Worm (Caenorhabditis elegans) whole organism, L2 larva: ENCODE data around the gene T19C9.8.
A peak's percentile ranks its signal among the peaks of the same experiment; 100 is the strongest.
"Not testable (repeated sequence)": the region's sequence is repeated elsewhere in the genome, so short reads cannot be mapped to it uniquely, and the experiment has no call there.

ENCODE experiments used
- C34F6.9 ChIP-seq: fragments of 150-350 bp; optimal IDR thresholded peaks from 2 replicates; lab custom pipeline; 2014; ENCODE audit warnings: missing biosample characterization, missing genetic modification characterization
- R02D3.7 ChIP-seq: fragments of 150-350 bp; optimal IDR thresholded peaks from 2 replicates; lab custom pipeline; 2014; ENCODE audit warnings: missing biosample characterization, missing genetic modification characterization
- Y55F3AM.14 ChIP-seq: fragments of 200-800 bp; sonication (Bioruptor generic); optimal IDR thresholded peaks from 2 replicates; lab custom pipeline; 2018; ENCODE audit warnings: mild to moderate bottlenecking, missing genetic modification characterization, missing compliant biosample characterization
- ZK546.5 ChIP-seq: sonication (generic microtip); optimal IDR thresholded peaks from 2 replicates; lab custom pipeline; 2017; ENCODE audit warnings: missing biosample characterization, missing genetic modification characterization
- crh-2 ChIP-seq: sonication (generic microtip); optimal IDR thresholded peaks from 2 replicates; lab custom pipeline; 2017; ENCODE audit warnings: missing biosample characterization, missing genetic modification characterization
- egl-27 ChIP-seq: sonication (generic microtip); optimal IDR thresholded peaks from 3 replicates; lab custom pipeline; 2017; ENCODE audit warnings: missing biosample characterization, missing genetic modification reagents, missing genetic modification characterization
- elt-1 ChIP-seq: fragments of 150-350 bp; optimal IDR thresholded peaks from 2 replicates; lab custom pipeline; 2014; ENCODE audit warnings: missing biosample characterization, missing genetic modification characterization
- elt-3 ChIP-seq: sonication (generic microtip); optimal IDR thresholded peaks from 2 replicates; lab custom pipeline; 2017; ENCODE audit warnings: missing biosample characterization, missing genetic modification characterization
- fos-1 ChIP-seq: fragments of 150-350 bp; optimal IDR thresholded peaks from 2 replicates; lab custom pipeline; 2014; ENCODE audit warnings: missing biosample characterization, missing genetic modification characterization
- gmeb-1 ChIP-seq: fragments of 150-350 bp; optimal IDR thresholded peaks from 2 replicates; lab custom pipeline; 2014; ENCODE audit warnings: missing biosample characterization, missing genetic modification characterization
- lin-11 ChIP-seq: fragments of 150-350 bp; sonication (generic microtip); optimal IDR thresholded peaks from 2 replicates; lab custom pipeline; 2014; ENCODE audit warnings: missing biosample characterization, missing genetic modification characterization, inconsistent platforms, mixed read lengths
- lsy-2 ChIP-seq, 2 experiments: fragments of 150-350 bp in 1 of 2; sonication (generic microtip) in 1 of 2; optimal IDR thresholded peaks; 2 replicates each; lab custom pipeline; 2014 to 2017; ENCODE audit warnings: missing biosample characterization in 2 of 2, missing genetic modification characterization in 2 of 2
- mab-5 ChIP-seq: fragments of 150-350 bp; optimal IDR thresholded peaks from 2 replicates; lab custom pipeline; 2014; ENCODE audit warnings: missing biosample characterization, missing genetic modification characterization
- mbf-1 ChIP-seq: sonication (generic microtip); optimal IDR thresholded peaks from 2 replicates; lab custom pipeline; 2017; ENCODE audit warnings: missing biosample characterization, missing genetic modification characterization
- mdl-1 ChIP-seq, 2 experiments: fragments of 150-350 bp in 1 of 2; sonication (generic microtip) in 1 of 2; optimal IDR thresholded peaks; 2 replicates each; lab custom pipeline; 2017; ENCODE audit warnings: missing biosample characterization in 2 of 2, missing genetic modification characterization in 2 of 2
- nhr-12 ChIP-seq: fragments of 150-350 bp; optimal IDR thresholded peaks from 2 replicates; lab custom pipeline; 2014; ENCODE audit warnings: missing biosample characterization, missing genetic modification characterization
- nhr-129 ChIP-seq: fragments of 150-350 bp; optimal IDR thresholded peaks from 2 replicates; lab custom pipeline; 2014; ENCODE audit warnings: missing biosample characterization, missing genetic modification characterization
- nhr-21 ChIP-seq: fragments of 150-350 bp; optimal IDR thresholded peaks from 2 replicates; lab custom pipeline; 2014; ENCODE audit warnings: missing biosample characterization, missing genetic modification characterization
- nhr-237 ChIP-seq: fragments of 150-350 bp; optimal IDR thresholded peaks from 2 replicates; lab custom pipeline; 2014; ENCODE audit warnings: missing biosample characterization, missing genetic modification characterization
- nhr-25 ChIP-seq: fragments of 150-350 bp; sonication (generic microtip); optimal IDR thresholded peaks from 3 replicates; lab custom pipeline; 2014; ENCODE audit warnings: missing biosample characterization, missing genetic modification characterization
- nhr-6 ChIP-seq: fragments of 150-350 bp; optimal IDR thresholded peaks from 2 replicates; lab custom pipeline; 2014; ENCODE audit warnings: missing biosample characterization, missing genetic modification characterization
- nhr-77 ChIP-seq: fragments of 150-350 bp; optimal IDR thresholded peaks from 2 replicates; lab custom pipeline; 2014; ENCODE audit warnings: missing biosample characterization, missing genetic modification characterization
- sem-4 ChIP-seq: fragments of 150-350 bp; optimal IDR thresholded peaks from 2 replicates; lab custom pipeline; 2014; ENCODE audit warnings: missing biosample characterization, missing genetic modification reagents, missing genetic modification characterization
- skn-1 ChIP-seq: sonication (generic microtip); optimal IDR thresholded peaks from 2 replicates; lab custom pipeline; 2017; ENCODE audit warnings: missing biosample characterization, missing genetic modification characterization
- sma-9 ChIP-seq, 2 experiments: fragments of 150-350 bp in 1 of 2; sonication (generic microtip) in 1 of 2; optimal IDR thresholded peaks; 2 replicates each; lab custom pipeline; 2014 to 2016; ENCODE audit warnings: missing genetic modification characterization in 2 of 2, mild to moderate bottlenecking in 1 of 2, missing biosample characterization in 1 of 2, missing compliant biosample characterization in 1 of 2, missing genetic modification reagents in 1 of 2, moderate library complexity in 1 of 2
- snpc-4 ChIP-seq: fragments of 150-350 bp; optimal IDR thresholded peaks from 2 replicates; lab custom pipeline; 2014; ENCODE audit warnings: missing biosample characterization, missing genetic modification characterization
- unc-39 ChIP-seq: fragments of 150-350 bp; optimal IDR thresholded peaks from 2 replicates; lab custom pipeline; 2014; ENCODE audit warnings: missing biosample characterization, missing genetic modification characterization
- unc-55 ChIP-seq: fragments of 150-350 bp; sonication (generic microtip); optimal IDR thresholded peaks from 3 replicates; lab custom pipeline; 2014; ENCODE audit warnings: missing biosample characterization, missing genetic modification reagents, missing genetic modification characterization
- unc-62 ChIP-seq: fragments of 150-350 bp; optimal IDR thresholded peaks from 2 replicates; lab custom pipeline; 2014; ENCODE audit warnings: missing biosample characterization, missing genetic modification reagents, missing genetic modification characterization
- zag-1 ChIP-seq: fragments of 150-350 bp; optimal IDR thresholded peaks from 2 replicates; lab custom pipeline; 2014; ENCODE audit warnings: missing biosample characterization, missing genetic modification characterization
- ztf-11 ChIP-seq: sonication (generic microtip); optimal IDR thresholded peaks from 2 replicates; lab custom pipeline; 2017; ENCODE audit warnings: missing biosample characterization, missing genetic modification characterization
- ztf-4 ChIP-seq: fragments of 150-350 bp; optimal IDR thresholded peaks from 2 replicates; lab custom pipeline; 2014; ENCODE audit warnings: missing biosample characterization, missing genetic modification characterization

The T19C9.8 gene

DNA sequence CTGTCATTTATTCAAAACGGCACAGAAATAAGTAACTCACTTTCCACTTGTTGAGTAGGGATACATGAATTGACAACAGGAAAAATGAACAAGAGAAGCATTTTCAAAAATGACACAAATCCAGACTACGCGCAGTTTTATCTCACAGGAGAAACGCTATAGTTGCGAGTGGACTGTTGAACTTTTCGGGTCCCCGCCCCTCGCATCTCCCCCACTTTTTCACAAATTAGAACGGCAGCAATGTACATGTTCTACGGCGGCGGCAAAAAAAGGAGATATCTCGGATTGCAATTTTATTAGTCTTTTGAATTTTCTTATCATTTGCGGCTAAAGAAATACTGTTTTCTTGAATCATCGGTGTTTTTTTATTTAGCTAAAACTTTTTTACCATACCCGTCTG lies 6.5 kb downstream of the T19C9.8 start, which contains the start of gene clec-242:
Gene clec-242 (minus strand): TSS at position 101 of the 400 bp plus-strand sequence.
- TF ChIP-seq elt-3 (tag; lab: Kevin White, UChicago), result no peak
- TF ChIP-seq R02D3.7 (tag; lab: Kevin White, UChicago), result no peak
- TF ChIP-seq nhr-21, result no peak
- TF ChIP-seq nhr-12 (tag; lab: Kevin White, UChicago), result no peak

DNA sequence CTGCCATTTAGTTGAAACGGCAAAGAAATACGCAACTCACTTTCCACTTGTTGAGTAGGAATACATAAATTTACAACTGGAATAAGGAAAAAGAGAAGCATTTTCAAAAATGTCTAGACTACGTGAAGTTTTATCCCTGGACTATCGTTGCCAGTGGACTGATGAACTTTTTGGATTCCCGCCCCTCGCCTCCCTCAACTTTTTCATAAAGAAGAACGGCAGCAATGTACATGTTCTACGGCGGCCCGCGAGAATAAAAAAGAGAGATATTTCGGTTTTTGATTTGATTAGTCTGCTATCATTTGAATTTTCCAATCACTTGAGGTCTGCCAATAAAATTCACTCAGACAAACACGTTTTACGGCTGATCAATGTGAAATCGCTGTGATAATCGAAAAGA lies 10.0 kb downstream of the T19C9.8 start, which contains the start of gene clec-243:
Gene clec-243 (minus strand): TSS at position 101 of the 400 bp plus-strand sequence.
- TF ChIP-seq ztf-4, result no peak
- no peak for TF ChIP-seq egl-27 (tag; lab: Kevin White, UChicago)
- no peak for TF ChIP-seq ztf-11 (tag; lab: Kevin White, UChicago)

- TF ChIP-seq gmeb-1 (no peak), ZK546.5 (tag; lab: Kevin White, UChicago) (no peak), elt-1 (tag; lab: Kevin White, UChicago) (no peak), skn-1 (tag; lab: Kevin White, UChicago) (no peak), snpc-4 (tag; lab: Kevin White, UChicago) (no peak), unc-62 (no peak), fos-1 (tag; lab: Kevin White, UChicago) (no peak)
- TF ChIP-seq, all 48 proteins: peak for 0
Observed at ce11 chrV:17251364-17251961, 12.6 kb downstream of the T19C9.8 start, which contains the start of gene Y61B8A.6. TSS of gene Y61B8A.6 (plus strand) at chrV:17251911.

ce11 chrV:17255028-17255427 lies 16.1 kb downstream of the T19C9.8 start, which contains the start of gene srh-116:
TSS of gene srh-116 (minus strand) at chrV:17255128.
- TF ChIP-seq lin-11; sem-4 (tag; lab: Kevin White, UChicago); nhr-77 (tag; lab: Kevin White, UChicago): not testable (repeated sequence)

DNA sequence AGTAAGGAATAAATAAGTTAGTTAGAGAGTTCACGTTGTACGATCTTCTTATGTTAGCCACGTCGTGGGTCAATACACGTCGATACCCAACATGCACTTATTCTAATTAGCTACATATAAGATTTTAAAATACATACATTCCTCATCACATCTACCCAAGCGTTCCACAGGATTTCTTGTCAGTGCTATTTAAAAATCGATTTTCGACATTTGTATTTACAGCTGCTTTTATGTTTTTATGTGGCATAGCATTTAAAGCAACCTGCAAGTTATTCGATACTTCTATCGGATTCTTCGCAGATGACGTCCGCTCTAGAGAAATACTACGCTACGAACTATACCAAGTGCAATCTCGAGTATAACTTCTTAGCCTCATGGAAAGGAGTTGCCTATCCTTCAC lies 16.6 kb downstream of the T19C9.8 start, which contains the start of gene srh-115:
Gene srh-115 (plus strand): TSS at position 301 of the 400 bp plus-strand sequence.
- TF ChIP-seq C34F6.9 (no peak), nhr-237 (tag; lab: Kevin White, UChicago) (no peak), mdl-1 (tag; optimal IDR thresholded peaks at IDR 0.05; lab: Kevin White, UChicago) (no peak), crh-2 (tag; lab: Kevin White, UChicago) (no peak), nhr-77 (tag; lab: Kevin White, UChicago) (no peak), snpc-4 (tag; lab: Kevin White, UChicago) (no peak), unc-62 (no peak), mbf-1 (tag; lab: Kevin White, UChicago) (no peak), nhr-21 (no peak), nhr-12 (tag; lab: Kevin White, UChicago) (no peak), unc-39 (tag; lab: Kevin White, UChicago) (no peak), mab-5 (tag; lab: Kevin White, UChicago) (no peak), elt-3 (tag; lab: Kevin White, UChicago) (no peak), skn-1 (tag; lab: Kevin White, UChicago) (no peak), zag-1 (no peak), gmeb-1 (no peak), Y55F3AM.14 (GFP tag; lab: Kevin White, UChicago) (no peak), nhr-25 (tag; lab: Kevin White, UChicago) (no peak)

DNA sequence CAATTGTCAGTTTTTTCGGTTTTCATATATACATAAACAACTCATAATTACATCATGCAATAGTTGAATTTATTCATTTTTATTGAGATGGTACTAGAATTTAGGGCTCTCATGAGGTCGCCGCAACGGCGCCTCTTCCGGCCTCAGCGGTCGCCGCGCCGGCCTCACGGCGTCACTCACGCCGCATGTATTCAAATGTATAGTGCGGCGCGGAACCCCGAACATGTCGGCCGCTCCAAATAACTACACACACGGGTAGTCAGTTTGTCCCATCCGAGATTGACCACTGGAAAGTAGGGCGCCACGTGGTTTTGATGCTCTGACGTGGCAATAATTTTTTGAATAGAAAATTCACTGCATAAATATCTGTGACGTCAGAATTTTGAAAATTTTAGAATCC lies 18.7 kb downstream of the T19C9.8 start:
- TF ChIP-seq Y55F3AM.14 (GFP tag; lab: Kevin White, UChicago) (no peak), ztf-11 (tag; lab: Kevin White, UChicago) (no peak), lin-11 (no peak), fos-1 (tag; lab: Kevin White, UChicago) (no peak), nhr-21 (no peak), nhr-129 (no peak), unc-55 (GFP tag; lab: Kevin White, UChicago) (no peak), mbf-1 (tag; lab: Kevin White, UChicago) (no peak)
- TF ChIP-seq, all 48 proteins: peak for 0

- TF ChIP-seq lsy-2 (tag; optimal IDR thresholded peaks at IDR 0.05; lab: Kevin White, UChicago), result no peak
- no peak for TF ChIP-seq nhr-6 (tag; lab: Kevin White, UChicago)
- peak; percentile 23 for TF ChIP-seq sma-9 (GFP tag; optimal IDR thresholded peaks at IDR 0.05; lab: Kevin White, UChicago)
- no peak for TF ChIP-seq sma-9 (tag; optimal IDR thresholded peaks at IDR 0.05; lab: Kevin White, UChicago)
- peak; percentile 72 for TF ChIP-seq fos-1 (tag; lab: Kevin White, UChicago)
- TF ChIP-seq nhr-129, result no peak
- TF ChIP-seq nhr-21, result no peak
Observed at ce11 chrV:17258244-17258643, 19.3 kb downstream of the T19C9.8 start.
